Worm (Caenorhabditis elegans) whole organism, L3 larva: ENCODE data around the gene C23G10.2.

Source experiments
- ceh-16 ChIP-seq: sonication (generic microtip); optimal IDR thresholded peaks from 2 replicates; lab custom pipeline; 2017; ENCODE audit warnings: missing biosample characterization, missing genetic modification characterization
- nhr-11 ChIP-seq: fragments of 150-350 bp; optimal IDR thresholded peaks from 2 replicates; lab custom pipeline; 2014; ENCODE audit warnings: missing biosample characterization, missing genetic modification characterization
- nhr-43 ChIP-seq: sonication (generic microtip); optimal IDR thresholded peaks from 2 replicates; lab custom pipeline; 2016; ENCODE audit warnings: mild to moderate bottlenecking, missing genetic modification characterization, missing compliant biosample characterization; ENCODE audit not compliant: poor library complexity, severe bottlenecking
- nhr-77 ChIP-seq: fragments of 150-350 bp; optimal IDR thresholded peaks from 2 replicates; lab custom pipeline; 2014; ENCODE audit warnings: missing biosample characterization, missing genetic modification characterization
- pha-4 ChIP-seq: fragments of 150-350 bp; optimal IDR thresholded peaks from 2 replicates; lab custom pipeline; 2014; ENCODE audit warnings: missing biosample characterization, missing genetic modification reagents, missing genetic modification characterization
- skn-1 ChIP-seq: fragments of 150-350 bp; optimal IDR thresholded peaks from 2 replicates; lab custom pipeline; 2014; ENCODE audit warnings: missing biosample characterization, missing genetic modification characterization
- snpc-4 ChIP-seq: fragments of 150-350 bp; optimal IDR thresholded peaks from 2 replicates; lab custom pipeline; 2014; ENCODE audit warnings: missing biosample characterization, missing genetic modification characterization
- tbx-2 ChIP-seq: sonication (generic microtip); optimal IDR thresholded peaks from 2 replicates; lab custom pipeline; 2016; ENCODE audit warnings: mild to moderate bottlenecking, missing genetic modification characterization, missing compliant biosample characterization

- no peak for TF ChIP-seq nhr-77 (tag; lab: Kevin White, UChicago)
- TF ChIP-seq ceh-16 (tag; lab: Kevin White, UChicago), result no peak
- no peak for TF ChIP-seq nhr-11 (tag; lab: Kevin White, UChicago)
- TF ChIP-seq nhr-43 (tag; lab: Kevin White, UChicago), result no peak
- TF ChIP-seq skn-1, result no peak
- TF ChIP-seq pha-4 (tag; lab: Kevin White, UChicago), result no peak
- no peak for TF ChIP-seq snpc-4 (tag; lab: Kevin White, UChicago)
- TF ChIP-seq tbx-2, result no peak
These were observed 37.9 kb downstream of the C23G10.2 start, which contains the start of gene bcas-2 for ce11 chrIII:6245728-6246127.
